Worm (Caenorhabditis elegans): ENCODE measurements around the gene gad-2.

Gene gad-2

DNA sequence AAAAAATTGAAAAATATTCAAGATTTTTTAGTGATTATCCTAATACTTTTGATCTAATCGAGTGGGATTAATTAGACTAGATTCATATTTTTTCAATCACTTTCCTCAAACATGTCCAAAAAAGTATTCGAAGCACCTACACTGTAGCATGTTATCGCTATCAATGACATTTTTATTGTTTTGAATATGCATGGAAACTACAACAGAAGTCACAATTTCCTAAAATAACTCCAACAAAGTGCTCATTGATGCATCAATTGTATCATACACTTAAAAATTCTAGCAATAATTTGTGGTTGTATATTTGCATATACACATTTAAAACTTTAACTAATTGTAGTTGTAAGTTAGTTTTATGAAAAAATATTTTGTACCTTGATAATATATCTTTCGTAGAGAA is 46.8 kb downstream of the gad-2 start:
- TF ChIP-seq sdz-38 (tag; optimal IDR thresholded peaks at IDR 0.05) (no peak), somi-1 (GFP tag; optimal IDR thresholded peaks at IDR 0.05) (no peak), lir-1 (GFP tag; conservative IDR thresholded peaks at IDR 0.05) (no peak), unc-62 (GFP tag; optimal IDR thresholded peaks at IDR 0.05) (no peak), die-1 (tag; optimal IDR thresholded peaks at IDR 0.05) (no peak), pha-4 (tag; optimal IDR thresholded peaks at IDR 0.05) (no peak), ztf-6 (GFP tag; IDR thresholded peaks at IDR 0.05) (no peak), ceh-27 (GFP tag; optimal IDR thresholded peaks at IDR 0.05) (no peak), F57C9.4 (tag; optimal IDR thresholded peaks at IDR 0.05) (no peak), him-1 (tag; optimal IDR thresholded peaks at IDR 0.05) (no peak), mel-28 (tag; optimal IDR thresholded peaks at IDR 0.05; ENCODE audit: borderline replicate concordance) (no peak)

DNA sequence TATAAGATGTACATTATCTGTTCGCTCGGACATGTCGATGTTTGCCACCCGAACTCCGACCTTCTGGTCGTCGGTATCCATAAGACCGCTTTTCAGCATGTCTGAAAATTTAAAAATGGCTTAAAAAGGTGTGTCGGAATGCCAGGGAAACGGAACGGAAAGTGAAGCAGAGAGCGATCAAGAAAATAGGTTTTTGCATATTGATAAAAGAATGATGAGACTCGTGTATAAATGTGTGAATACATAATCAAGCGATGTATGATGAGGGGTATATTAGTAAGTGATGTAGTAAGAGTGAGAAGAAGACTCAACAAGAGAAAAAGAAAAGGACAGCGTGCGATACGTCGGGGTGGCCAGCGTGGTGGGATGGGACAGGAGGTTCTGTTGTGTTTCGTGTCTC is 49.2 kb downstream of the gad-2 start, which contains the start of gene acl-12:
TSS of gene acl-12 (minus strand) at position 101 of the 400 bp plus-strand sequence.
- TF ChIP-seq F10E7.11 (tag; optimal IDR thresholded peaks at IDR 0.05) (no peak), ztf-18 (tag; optimal IDR thresholded peaks at IDR 0.05) (no peak), pbrm-1 (GFP tag; IDR thresholded peaks at IDR 0.05) (no peak), mxl-1 (tag; optimal IDR thresholded peaks at IDR 0.05) (no peak), die-1 (tag; optimal IDR thresholded peaks at IDR 0.05) (no peak), lsl-1 (GFP tag; optimal IDR thresholded peaks at IDR 0.05) (no peak), ccch-3 (GFP tag; optimal IDR thresholded peaks at IDR 0.05) (no peak), fkh-3 (tag; optimal IDR thresholded peaks at IDR 0.05) (no peak), let-526 (GFP tag; IDR thresholded peaks at IDR 0.05) (no peak), lir-1 (GFP tag; conservative IDR thresholded peaks at IDR 0.05) (no peak), B0019.2 (GFP tag; conservative IDR thresholded peaks at IDR 0.05) (no peak), T07F8.4 (tag; optimal IDR thresholded peaks at IDR 0.05) (no peak), nhr-80 (tag; optimal IDR thresholded peaks at IDR 0.05) (no peak), F33H1.4 (GFP tag; IDR thresholded peaks at IDR 0.05) (no peak), F39B2.1 (GFP tag; IDR thresholded peaks at IDR 0.05) (no peak), nhr-120 (GFP tag; IDR thresholded peaks at IDR 0.05) (no peak), hsf-1 (GFP tag; IDR thresholded peaks at IDR 0.05) (no peak)

Data from whole organism, young adult.